Worm (Caenorhabditis elegans): ENCODE measurements around the gene srg-58.
A peak's percentile ranks its signal among the peaks of the same experiment; 100 is the strongest.

ce11 chrV:2801955-2802354, 42.6 kb upstream of the srg-58 start:
- no peak for TF ChIP-seq nhr-77 (tag; optimal IDR thresholded peaks at IDR 0.05)
- TF ChIP-seq snpc-4 (tag; optimal IDR thresholded peaks at IDR 0.05): no peak
- no peak for TF ChIP-seq nhr-12 (tag; optimal IDR thresholded peaks at IDR 0.05)
- TF ChIP-seq nhr-28 (tag; optimal IDR thresholded peaks at IDR 0.05): no peak
- TF ChIP-seq jun-1 (tag; optimal IDR thresholded peaks at IDR 0.05): no peak
- no peak for TF ChIP-seq lin-39 (tag; optimal IDR thresholded peaks at IDR 0.05)
- TF ChIP-seq egl-27 (tag; optimal IDR thresholded peaks at IDR 0.05): no peak
- TF ChIP-seq mdl-1 (tag; optimal IDR thresholded peaks at IDR 0.05): no peak
- TF ChIP-seq zag-1 (tag; optimal IDR thresholded peaks at IDR 0.05): no peak
- no peak for TF ChIP-seq nhr-23 (tag; optimal IDR thresholded peaks at IDR 0.05)
- peak; percentile 6 for TF ChIP-seq pha-4 (tag; optimal IDR thresholded peaks at IDR 0.05)

Measured in whole organism, L3 larva.